Worm (Caenorhabditis elegans) whole organism, early embryonic: Measurements from ENCODE around the gene F11G11.5.

Experiments
- B0310.2 ChIP-seq: sonication (generic microtip); optimal IDR thresholded peaks from 2 replicates; lab custom pipeline; 2016; ENCODE audit warnings: mild to moderate bottlenecking, missing genetic modification characterization, missing compliant biosample characterization
- ama-1 ChIP-seq: fragments of 150-350 bp; optimal IDR thresholded peaks from 2 replicates; lab custom pipeline; 2014
- ceh-13 ChIP-seq: fragments of 200-800 bp; sonication (Bioruptor generic); optimal IDR thresholded peaks from 2 replicates; lab custom pipeline; 2018; ENCODE audit warnings: mild to moderate bottlenecking, missing genetic modification characterization, missing compliant biosample characterization
- ets-7 ChIP-seq: sonication (generic microtip); optimal IDR thresholded peaks from 2 replicates; lab custom pipeline; 2016; ENCODE audit warnings: missing genotype, missing genetic modification characterization, missing compliant biosample characterization
- flt-1 ChIP-seq: fragments of 200-800 bp; sonication (Bioruptor generic); IDR thresholded peaks from 2 replicates; pipeline ENCODE4 v1.3.6; 2022; ENCODE audit warnings: missing genetic modification characterization, missing compliant biosample characterization
- hnd-1 ChIP-seq: sonication (generic microtip); optimal IDR thresholded peaks from 2 replicates; lab custom pipeline; 2016; ENCODE audit warnings: missing genetic modification characterization, missing compliant biosample characterization
- pes-1 ChIP-seq: fragments of 200-800 bp; sonication (Bioruptor generic); IDR thresholded peaks from 2 replicates; pipeline ENCODE4 v1.3.6; 2022; ENCODE audit warnings: missing genetic modification reagents, missing genetic modification characterization, missing compliant biosample characterization
- scrt-1 ChIP-seq: fragments of 200-800 bp; sonication (Bioruptor generic); IDR thresholded peaks from 2 replicates; pipeline ENCODE4 v1.3.6; 2022; ENCODE audit warnings: missing genetic modification characterization, missing compliant biosample characterization
- tbx-37 ChIP-seq: fragments of 200-800 bp; sonication (Bioruptor generic); conservative IDR thresholded peaks from 2 replicates; pipeline ENCODE4 v1.3.6; 2022; ENCODE audit warnings: missing genetic modification reagents, missing genetic modification characterization, missing compliant biosample characterization
- tra-4 ChIP-seq: sonication (generic microtip); optimal IDR thresholded peaks from 2 replicates; lab custom pipeline; 2017; ENCODE audit warnings: missing genetic modification characterization, missing compliant biosample characterization

DNA sequence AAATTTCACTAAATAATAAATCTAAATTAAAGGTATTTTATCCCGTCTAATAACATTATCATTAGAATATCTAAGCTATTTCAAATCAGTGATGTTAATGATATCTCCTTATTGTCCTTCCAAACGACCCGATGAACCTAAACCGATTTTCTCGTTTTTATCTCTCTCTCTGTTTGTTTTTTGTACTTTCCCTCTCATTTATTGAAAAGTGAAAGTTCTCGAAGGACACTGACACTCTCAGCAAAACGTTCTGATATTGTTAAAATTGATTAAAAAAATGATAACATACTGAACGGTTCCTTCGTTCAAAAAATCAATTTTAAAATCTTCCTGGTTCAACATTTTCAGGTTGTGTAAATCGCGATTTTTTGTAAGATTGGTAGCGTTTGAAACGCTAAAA, 18.4 kb downstream of the F11G11.5 start, which contains the start of gene F11G11.13:
- TF ChIP-seq B0310.2 (tag; lab: Kevin White, UChicago): no peak
- no peak for TF ChIP-seq ama-1
- TF ChIP-seq tbx-37: no peak
- no peak for TF ChIP-seq ets-7 (tag; lab: Kevin White, UChicago)
- no peak for TF ChIP-seq scrt-1 (GFP tag; lab: Robert Waterston, UW)
- TF ChIP-seq flt-1 (GFP tag; lab: Robert Waterston, UW): no peak
- TF ChIP-seq pes-1 (GFP tag; lab: Robert Waterston, UW): no peak
- TF ChIP-seq ceh-13 (GFP tag; lab: Kevin White, UChicago): no peak
- TF ChIP-seq hnd-1: no peak
- TF ChIP-seq tra-4 (tag; lab: Kevin White, UChicago): no peak
